Worm (Caenorhabditis elegans) whole organism, L1 larva: ENCODE results near the gene flp-27.

Experiments used
- efl-1 ChIP-seq, 4 experiments: fragments of 150-350 bp; optimal IDR thresholded peaks in 3 of 4; peaks in 1 of 4; 1 replicate in 1 of 4; 2 replicates in 3 of 4; lab custom pipeline; 2014; ENCODE audit warnings: missing biosample characterization in 2 of 4, missing genetic modification characterization in 2 of 4, missing genetic modification reagents in 2 of 4
- nhr-12 ChIP-seq: sonication (generic microtip); optimal IDR thresholded peaks from 2 replicates; lab custom pipeline; 2017; ENCODE audit warnings: missing biosample characterization, missing genetic modification characterization
- nhr-76 ChIP-seq: sonication (generic microtip); optimal IDR thresholded peaks from 2 replicates; lab custom pipeline; 2017; ENCODE audit warnings: missing biosample characterization, missing genetic modification characterization

ce11 chrII:5667540-5667939, 13.3 kb upstream of the flp-27 start:
- TF ChIP-seq efl-1 (optimal IDR thresholded peaks at IDR 0.05; lab: Kevin White, UChicago) (no peak), efl-1 (GFP tag; optimal IDR thresholded peaks at IDR 0.05 in 1 of 2; lab: Kevin White, UChicago) (no peak), nhr-76 (tag; lab: Kevin White, UChicago) (no peak), nhr-12 (tag; lab: Kevin White, UChicago) (no peak)
